Fruit fly (Drosophila melanogaster) whole organism, adult: ENCODE data around the gene brv3.
A peak's percentile ranks its signal among the peaks of the same experiment; 100 is the strongest.

Experiments
- CG11617 ChIP-seq: fragments of 200-800 bp; sonication (Bioruptor generic); optimal IDR thresholded peaks from 2 replicates; lab custom pipeline; 2017; ENCODE audit warnings: mild to moderate bottlenecking, missing biosample characterization, missing genetic modification reagents, missing genetic modification characterization
- CG12768 ChIP-seq: fragments of 200-800 bp; sonication (Bioruptor generic); optimal IDR thresholded peaks from 2 replicates; lab custom pipeline; 2017; ENCODE audit warnings: missing biosample characterization, missing genetic modification characterization, mild to moderate bottlenecking, moderate library complexity, missing genetic modification reagents
- CG14711 ChIP-seq: fragments of 200-800 bp; sonication (Bioruptor generic); optimal IDR thresholded peaks from 2 replicates; lab custom pipeline; 2018; ENCODE audit warnings: missing biosample characterization, mild to moderate bottlenecking, missing genetic modification characterization, moderate library complexity
- CG1620 ChIP-seq: fragments of 200-800 bp; sonication (Bioruptor generic); optimal IDR thresholded peaks from 2 replicates; lab custom pipeline; 2016; ENCODE audit warnings: missing biosample characterization, missing genetic modification characterization
- CG33017 ChIP-seq: fragments of 200-800 bp; sonication (Bioruptor generic); optimal IDR thresholded peaks from 2 replicates; lab custom pipeline; 2018; ENCODE audit warnings: missing biosample characterization, mild to moderate bottlenecking, missing genetic modification characterization, moderate library complexity
- CG5204 ChIP-seq: fragments of 200-800 bp; sonication (Bioruptor generic); optimal IDR thresholded peaks from 2 replicates; lab custom pipeline; 2016; ENCODE audit warnings: missing biosample characterization, missing genetic modification characterization
- CG7045 ChIP-seq: fragments of 200-800 bp; sonication (Bioruptor generic); optimal IDR thresholded peaks from 2 replicates; lab custom pipeline; 2017; ENCODE audit warnings: missing biosample characterization, mild to moderate bottlenecking, missing genetic modification characterization
- CG7101 ChIP-seq: fragments of 200-800 bp; sonication (Bioruptor generic); optimal IDR thresholded peaks from 2 replicates; lab custom pipeline; 2018; ENCODE audit warnings: missing biosample characterization, mild to moderate bottlenecking, missing genetic modification characterization, moderate library complexity
- Clk ChIP-seq: fragments of 200-800 bp; sonication (Bioruptor generic); optimal IDR thresholded peaks from 2 replicates; lab custom pipeline; 2017; ENCODE audit warnings: missing biosample characterization, missing genetic modification characterization
- Crg-1 ChIP-seq: fragments of 200-800 bp; sonication (Bioruptor generic); optimal IDR thresholded peaks from 2 replicates; lab custom pipeline; 2016; ENCODE audit warnings: missing biosample characterization, missing genetic modification characterization
- Hr96 ChIP-seq: fragments of 200-800 bp; sonication (Bioruptor generic); optimal IDR thresholded peaks from 2 replicates; lab custom pipeline; 2016; ENCODE audit warnings: missing biosample characterization, missing genetic modification characterization
- Mnt ChIP-seq: fragments of 200-800 bp; sonication (Bioruptor generic); optimal IDR thresholded peaks from 2 replicates; lab custom pipeline; 2016; ENCODE audit warnings: missing biosample characterization, mild to moderate bottlenecking, missing genetic modification characterization
- bab1 ChIP-seq: fragments of 200-800 bp; sonication (Bioruptor generic); optimal IDR thresholded peaks from 3 replicates; lab custom pipeline; 2019; ENCODE audit warnings: missing biosample characterization, mild to moderate bottlenecking, missing genetic modification characterization, moderate library complexity
- cic ChIP-seq: fragments of 200-800 bp; sonication (Bioruptor generic); optimal IDR thresholded peaks from 2 replicates; lab custom pipeline; 2017; ENCODE audit warnings: missing biosample characterization, mild to moderate bottlenecking, missing genetic modification characterization, moderate library complexity
- cnc ChIP-seq, 2 experiments: fragments of >200 bp; optimal IDR thresholded peaks; 2 replicates each; lab custom pipeline; 2017
- kay ChIP-seq: fragments of 200-800 bp; sonication (Bioruptor generic); peaks from one replicate; lab custom pipeline; 2016; ENCODE audit warnings: missing biosample characterization, missing genetic modification characterization, borderline replicate concordance
- ovo ChIP-seq: fragments of 200-800 bp; sonication (Bioruptor generic); optimal IDR thresholded peaks from 2 replicates; lab custom pipeline; 2016; ENCODE audit warnings: missing biosample characterization, missing genetic modification characterization
- pad ChIP-seq: fragments of 200-800 bp; sonication (Bioruptor generic); optimal IDR thresholded peaks from 3 replicates; lab custom pipeline; 2017; ENCODE audit warnings: missing biosample characterization, missing genetic modification characterization, mild to moderate bottlenecking, moderate library complexity, missing genetic modification reagents
- tj ChIP-seq: fragments of 200-800 bp; sonication (Bioruptor generic); optimal IDR thresholded peaks from 3 replicates; lab custom pipeline; 2017; ENCODE audit warnings: missing biosample characterization, mild to moderate bottlenecking, missing genetic modification characterization, moderate library complexity
- toe ChIP-seq: fragments of 200-800 bp; sonication (Bioruptor generic); optimal IDR thresholded peaks from 2 replicates; lab custom pipeline; 2016; ENCODE audit warnings: missing biosample characterization, missing genetic modification characterization

The brv3 gene

dm6 chrX:2624525-2625006 is at the start of gene brv3, which contains the start of gene Pi4KIIIalpha:
Gene brv3 (minus strand): TSS chrX:2624575.
Gene Pi4KIIIalpha (plus strand): TSS chrX:2624804.
- TF ChIP-seq Clk (GFP tag; lab: Kevin White, UChicago) (no peak), cic (GFP tag; lab: Kevin White, UChicago) (no peak), cnc (optimal IDR thresholded peaks at IDR 0.05; lab: Kevin White, UChicago) (no peak), pad (GFP tag; lab: Kevin White, UChicago) (no peak), Mnt (peak; percentile 2), CG12768 (no peak), toe (GFP tag; lab: Kevin White, UChicago) (no peak), CG1620 (no peak), bab1 (GFP tag; lab: Kevin White, UChicago) (peak; percentile 6), CG14711 (tag; lab: Kevin White, UChicago) (no peak), CG7101 (no peak), ovo (no peak), tj (GFP tag; lab: Kevin White, UChicago) (no peak), Hr96 (GFP tag; lab: Kevin White, UChicago) (no peak)

DNA sequence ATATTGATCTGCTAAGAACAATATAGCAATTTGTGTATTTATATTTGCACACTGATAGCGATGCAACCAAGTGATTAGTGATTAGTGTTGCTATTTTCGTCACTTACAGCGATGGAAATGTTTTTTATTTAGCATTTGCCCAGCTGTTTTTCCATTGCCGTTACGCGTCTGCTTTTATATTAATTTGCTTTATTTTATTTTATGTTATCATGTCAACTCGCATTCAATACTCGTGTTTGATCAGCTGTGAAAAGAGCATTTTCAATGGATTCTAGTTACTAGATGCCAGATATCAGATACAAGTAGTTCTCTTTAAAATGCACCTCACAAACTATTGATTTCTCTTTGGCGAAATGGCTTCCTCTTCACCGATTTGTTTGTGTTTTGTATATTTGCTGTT is 39.0 kb upstream of the brv3 start:
- TF ChIP-seq CG11617 (GFP tag; lab: Kevin White, UChicago) = no peak
- TF ChIP-seq Crg-1 (GFP tag; lab: Kevin White, UChicago) = peak; percentile 5
- TF ChIP-seq CG1620 = no peak

DNA sequence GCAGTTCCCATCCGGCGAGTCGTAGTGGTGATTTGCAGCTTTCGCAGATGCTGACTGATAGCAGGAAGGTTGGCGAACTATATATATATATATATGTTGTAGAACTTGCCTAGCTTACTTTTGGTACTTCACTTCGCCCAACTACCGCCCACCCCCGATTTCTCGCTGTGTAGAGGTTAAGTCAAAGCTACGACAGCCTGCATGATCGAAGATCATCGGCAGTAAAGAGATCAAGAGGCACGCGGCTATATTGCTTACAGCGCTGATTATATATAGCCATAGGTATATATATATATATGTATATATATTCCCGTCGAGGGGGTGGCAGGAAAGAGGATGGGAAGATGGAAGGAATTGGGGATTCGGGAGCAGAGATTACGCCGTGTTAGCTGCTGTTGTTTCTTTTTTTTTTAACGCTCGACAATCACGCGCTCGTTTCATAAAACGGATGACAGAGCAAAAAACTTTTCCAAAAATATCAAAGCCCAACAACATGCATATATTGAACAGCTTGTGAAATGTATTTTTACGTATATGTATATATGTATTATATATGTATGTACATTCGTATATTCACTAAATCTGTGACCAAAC is 38.3 kb upstream of the brv3 start:
- TF ChIP-seq CG11617 (GFP tag; lab: Kevin White, UChicago) (no peak), tj (GFP tag; lab: Kevin White, UChicago) (peak; percentile 24), kay (GFP tag; lab: Kevin White, UChicago) (peak; percentile 68), toe (GFP tag; lab: Kevin White, UChicago) (no peak), CG5204 (GFP tag; lab: Kevin White, UChicago) (no peak), ovo (no peak)

- TF ChIP-seq CG12768 (no peak), CG14711 (tag; lab: Kevin White, UChicago) (no peak), pad (GFP tag; lab: Kevin White, UChicago) (no peak), toe (GFP tag; lab: Kevin White, UChicago) (no peak), CG1620 (no peak), ovo (no peak), CG5204 (GFP tag; lab: Kevin White, UChicago) (no peak), CG33017 (tag; lab: Kevin White, UChicago) (no peak), bab1 (GFP tag; lab: Kevin White, UChicago) (no peak), Hr96 (GFP tag; lab: Kevin White, UChicago) (no peak), CG7045 (GFP tag; lab: Kevin White, UChicago) (no peak), kay (GFP tag; lab: Kevin White, UChicago) (no peak), cnc (optimal IDR thresholded peaks at IDR 0.05; lab: Kevin White, UChicago) (peak in 1 of 2 experiments; percentile 22), Crg-1 (GFP tag; lab: Kevin White, UChicago) (no peak), cic (GFP tag; lab: Kevin White, UChicago) (peak; percentile 23), Clk (GFP tag; lab: Kevin White, UChicago) (no peak), CG7101 (no peak), tj (GFP tag; lab: Kevin White, UChicago) (peak; percentile 10), CG11617 (GFP tag; lab: Kevin White, UChicago) (no peak), Mnt (no peak)
Observed at dm6 chrX:2661758-2662157, 37.4 kb upstream of the brv3 start.

dm6 chrX:2659430-2660075 is 35.2 kb upstream of the brv3 start:
- TF ChIP-seq kay (GFP tag; lab: Kevin White, UChicago) (no peak), cic (GFP tag; lab: Kevin White, UChicago) (no peak), Mnt (no peak), Crg-1 (GFP tag; lab: Kevin White, UChicago) (no peak), CG5204 (GFP tag; lab: Kevin White, UChicago) (no peak), tj (GFP tag; lab: Kevin White, UChicago) (no peak), ovo (no peak), CG1620 (no peak), CG14711 (tag; lab: Kevin White, UChicago) (no peak), cnc (optimal IDR thresholded peaks at IDR 0.05; lab: Kevin White, UChicago) (no peak), bab1 (GFP tag; lab: Kevin White, UChicago) (no peak), toe (GFP tag; lab: Kevin White, UChicago) (no peak), Hr96 (GFP tag; lab: Kevin White, UChicago) (no peak), CG33017 (tag; lab: Kevin White, UChicago) (no peak), pad (GFP tag; lab: Kevin White, UChicago) (no peak), CG12768 (no peak), CG7101 (no peak), Clk (GFP tag; lab: Kevin White, UChicago) (no peak)

dm6 chrX:2658258-2658853 is 34.0 kb upstream of the brv3 start:
- TF ChIP-seq cic (GFP tag; lab: Kevin White, UChicago) (peak; percentile 71), CG1620 (no peak), Mnt (peak; percentile 79), kay (GFP tag; lab: Kevin White, UChicago) (peak; percentile 62), CG7045 (GFP tag; lab: Kevin White, UChicago) (no peak), bab1 (GFP tag; lab: Kevin White, UChicago) (peak; percentile 34), pad (GFP tag; lab: Kevin White, UChicago) (peak; percentile 78), CG33017 (tag; lab: Kevin White, UChicago) (no peak), ovo (no peak), CG11617 (GFP tag; lab: Kevin White, UChicago) (no peak), CG7101 (peak; percentile 10), Hr96 (GFP tag; lab: Kevin White, UChicago) (no peak), toe (GFP tag; lab: Kevin White, UChicago) (no peak), tj (GFP tag; lab: Kevin White, UChicago) (peak; percentile 94), CG12768 (no peak), Crg-1 (GFP tag; lab: Kevin White, UChicago) (no peak), Clk (GFP tag; lab: Kevin White, UChicago) (no peak), CG14711 (tag; lab: Kevin White, UChicago) (no peak), cnc (optimal IDR thresholded peaks at IDR 0.05; lab: Kevin White, UChicago) (no peak), CG5204 (GFP tag; lab: Kevin White, UChicago) (no peak)
